ENCODE assay signal across 1 fruit fly cellular context in the genomic region with DNA sequence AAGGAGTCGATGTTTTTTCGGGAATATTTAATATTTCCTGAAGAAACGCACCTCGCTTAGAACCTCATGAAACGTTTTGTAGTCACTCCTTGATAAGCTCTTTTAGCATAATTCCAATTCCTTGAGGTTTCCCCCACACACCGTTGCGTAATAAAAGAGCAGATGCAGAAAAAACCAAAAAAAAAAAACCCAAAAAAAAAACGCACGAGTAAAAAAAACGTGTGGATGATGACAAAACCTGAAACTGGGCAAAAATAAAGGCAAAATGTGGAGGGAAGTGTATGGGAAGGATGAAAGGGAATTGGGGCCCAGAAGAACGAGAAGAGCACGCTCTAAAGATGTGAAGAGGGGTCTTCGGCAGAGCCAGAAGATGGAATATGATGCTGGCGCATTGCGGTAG.
TF ChIP-seq lines count a peak whose summit lies in the region.

No protein-coding gene starts in this region.

TF ChIP-seq in whole organism, prepupa, 60 proteins besides CTCF, POLR2A, EP300 and RAD21 (continued from another document):
- TF ChIP-seq ss (GFP tag; optimal IDR thresholded peaks at IDR 0.05; lab: Kevin White, UChicago) (no peak), topi (GFP tag; optimal IDR thresholded peaks at IDR 0.05; lab: Kevin White, UChicago) (no peak), CG7368 (GFP tag; optimal IDR thresholded peaks at IDR 0.05; lab: Kevin White, UChicago) (no peak), CG3919 (GFP tag; optimal IDR thresholded peaks at IDR 0.05; lab: Kevin White, UChicago) (no peak), CG6792 (GFP tag; optimal IDR thresholded peaks at IDR 0.05; lab: Kevin White, UChicago) (no peak), CG34406 (GFP tag; optimal IDR thresholded peaks at IDR 0.05; lab: Kevin White, UChicago) (no peak), CG9139 (GFP tag; optimal IDR thresholded peaks at IDR 0.05; lab: Kevin White, UChicago) (no peak), Gug (GFP tag; IDR thresholded peaks at IDR 0.05; lab: Robert Waterston, UW) (no peak), fkh (GFP tag; optimal IDR thresholded peaks at IDR 0.05; lab: Kevin White, UChicago) (no peak), Lpt (GFP tag; optimal IDR thresholded peaks at IDR 0.05; lab: Kevin White, UChicago) (no peak), CG4318 (GFP tag; optimal IDR thresholded peaks at IDR 0.05; lab: Kevin White, UChicago) (no peak), CG10631 (GFP tag; optimal IDR thresholded peaks at IDR 0.05; lab: Kevin White, UChicago) (no peak), vri (GFP tag; optimal IDR thresholded peaks at IDR 0.05; lab: Kevin White, UChicago) (peak; percentile 80), eg (GFP tag; IDR thresholded peaks at IDR 0.05; lab: Robert Waterston, UW) (no peak), net (GFP tag; optimal IDR thresholded peaks at IDR 0.05; lab: Kevin White, UChicago) (no peak), Eip78C (GFP tag; lab: Kevin White, UChicago) (peak; percentile 42), Hr38 (GFP tag; optimal IDR thresholded peaks at IDR 0.05; lab: Kevin White, UChicago) (no peak), CG8119 (GFP tag; IDR thresholded peaks at IDR 0.05; lab: Robert Waterston, UW) (no peak), CG8319 (GFP tag; optimal IDR thresholded peaks at IDR 0.05; lab: Kevin White, UChicago) (no peak)
